Fruit fly (Drosophila melanogaster): ENCODE data around the gene CG42853.

CG42853 gene

DNA sequence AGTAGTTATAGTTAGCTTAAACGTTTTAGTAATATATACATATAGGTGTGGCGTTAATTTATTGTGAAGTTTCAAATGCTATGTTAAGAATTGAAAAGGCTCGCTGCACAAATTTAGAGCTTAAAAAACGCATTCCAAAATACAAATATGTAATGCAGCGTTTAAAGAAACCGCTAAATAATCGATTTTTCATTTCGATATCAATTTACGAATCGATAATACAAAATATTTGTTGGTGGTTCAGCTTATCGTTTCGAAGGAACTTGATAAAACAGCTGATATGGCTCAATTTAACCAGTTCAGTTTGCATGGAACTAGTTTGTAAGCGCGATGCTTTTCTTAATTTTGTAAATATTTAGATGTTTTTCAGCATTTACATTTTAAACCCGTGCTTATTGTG, 9.1 kb downstream of the CG42853 start, which contains the start of the genes CG32195 and CG7341 (continued):
- TF ChIP-seq dm (GFP tag; optimal IDR thresholded peaks at IDR 0.05) (no peak), jing (GFP tag; optimal IDR thresholded peaks at IDR 0.05) (no peak), Lim3 (GFP tag; IDR thresholded peaks at IDR 0.05) (no peak), CG10959 (GFP tag; IDR thresholded peaks at IDR 0.05) (no peak), BEAF-32 (GFP tag; optimal IDR thresholded peaks at IDR 0.05) (peak; percentile 46), gro (GFP tag; optimal IDR thresholded peaks at IDR 0.05) (no peak), knrl (GFP tag; IDR thresholded peaks at IDR 0.05; ENCODE audit: partially characterized antibody) (peak; percentile 37; the same call in 2 of the 3 replicates), nerfin-1 (tag; optimal IDR thresholded peaks at IDR 0.05) (no peak), phol (tag; optimal IDR thresholded peaks at IDR 0.05) (no peak), CG12769 (tag; optimal IDR thresholded peaks at IDR 0.05) (no peak), insv (GFP tag; optimal IDR thresholded peaks at IDR 0.05) (no peak), hbn (GFP tag; IDR thresholded peaks at IDR 0.05; ENCODE audit: partially characterized antibody) (peak; percentile 72), CG6854 (GFP tag; optimal IDR thresholded peaks at IDR 0.05) (no peak), gcm2 (GFP tag; optimal IDR thresholded peaks at IDR 0.05) (no peak), pan (optimal IDR thresholded peaks at IDR 0.05) (no peak), pan (GFP tag; optimal IDR thresholded peaks at IDR 0.05 in 1 of 2, IDR thresholded peaks at IDR 0.05 in 1 of 2) (no peak), CG1832 (GFP tag; optimal IDR thresholded peaks at IDR 0.05) (no peak), Spps (tag; optimal IDR thresholded peaks at IDR 0.05) (no peak), Elba2 (GFP tag; optimal IDR thresholded peaks at IDR 0.05) (no peak), lov (optimal IDR thresholded peaks at IDR 0.05) (no peak), lov (GFP tag; IDR thresholded peaks at IDR 0.05) (no peak), NK7.1 (GFP tag; optimal IDR thresholded peaks at IDR 0.05) (no peak), CG10147 (GFP tag; optimal IDR thresholded peaks at IDR 0.05) (no peak), CG14860 (GFP tag; IDR thresholded peaks at IDR 0.05; ENCODE audit: partially characterized antibody) (peak; percentile 78), dysf (GFP tag; IDR thresholded peaks at IDR 0.05) (no peak), CG30020 (tag; optimal IDR thresholded peaks at IDR 0.05) (peak; percentile 14), CG6813 (GFP tag; optimal IDR thresholded peaks at IDR 0.05) (no peak), jumu (GFP tag; optimal IDR thresholded peaks at IDR 0.05) (no peak), CkIIα-i1 (GFP tag; IDR thresholded peaks at IDR 0.05) (no peak), Bteb2 (GFP tag; optimal IDR thresholded peaks at IDR 0.05) (no peak), CG17186 (GFP tag; optimal IDR thresholded peaks at IDR 0.05) (peak; percentile 10), CG15514 (GFP tag; optimal IDR thresholded peaks at IDR 0.05) (peak; percentile 99), unpg (GFP tag; optimal IDR thresholded peaks at IDR 0.05) (no peak), pum (GFP tag; optimal IDR thresholded peaks at IDR 0.05) (no peak), CG7839 (tag; optimal IDR thresholded peaks at IDR 0.05) (no peak), Scr (GFP tag; IDR thresholded peaks at IDR 0.05; ENCODE audit: partially characterized antibody) (peak; percentile 69), CG9932 (GFP tag; IDR thresholded peaks at IDR 0.05) (no peak), CG8388 (GFP tag; optimal IDR thresholded peaks at IDR 0.05) (no peak), YL-1 (GFP tag; optimal IDR thresholded peaks at IDR 0.05) (no peak), Trl (optimal IDR thresholded peaks at IDR 0.05) (no peak), Trl (GFP tag; optimal IDR thresholded peaks at IDR 0.05) (no peak), CG2889 (GFP tag; IDR thresholded peaks at IDR 0.05) (no peak), her (GFP tag; optimal IDR thresholded peaks at IDR 0.05) (no peak), Rfx (GFP tag; IDR thresholded peaks at IDR 0.05) (no peak), ssp (GFP tag; IDR thresholded peaks at IDR 0.05) (no peak), luna (GFP tag; optimal IDR thresholded peaks at IDR 0.05) (no peak), CG13287 (GFP tag; IDR thresholded peaks at IDR 0.05; ENCODE audit: partially characterized antibody) (peak; percentile 89), bigmax (GFP tag; optimal IDR thresholded peaks at IDR 0.05) (no peak), sug (tag; optimal IDR thresholded peaks at IDR 0.05) (peak; percentile 40), ham (GFP tag; IDR thresholded peaks at IDR 0.05) (no peak), CG8924 (tag; optimal IDR thresholded peaks at IDR 0.05) (no peak), sd (tag; optimal IDR thresholded peaks at IDR 0.05) (peak; percentile 77)

Measured in whole organism, embryonic.